Fruit fly (Drosophila melanogaster): ENCODE results near the gene Ocho.

Gene Ocho

dm6 chr3L:15011638-15012335 lies 37.1 kb downstream of the Ocho start (continued):
- peak; percentile 55 for TF ChIP-seq nom (GFP tag; optimal IDR thresholded peaks at IDR 0.05)
- no peak for TF ChIP-seq Opbp (GFP tag; IDR thresholded peaks at IDR 0.05; ENCODE audit: partially characterized antibody)
- peak; percentile 62 for TF ChIP-seq CG13775 (GFP tag; optimal IDR thresholded peaks at IDR 0.05)
- peak; percentile 23 for TF ChIP-seq MTF-1 (GFP tag; optimal IDR thresholded peaks at IDR 0.05; ENCODE audit: borderline replicate concordance)
- TF ChIP-seq CG14014 (GFP tag; IDR thresholded peaks at IDR 0.05), result peak; percentile 58; the same call in 1 of the 2 replicates
- TF ChIP-seq sna (GFP tag; IDR thresholded peaks at IDR 0.05; ENCODE audit: partially characterized antibody), result no peak
- TF ChIP-seq CG5245 (GFP tag; optimal IDR thresholded peaks at IDR 0.05), result peak; percentile 58
- TF ChIP-seq wek (GFP tag; optimal IDR thresholded peaks at IDR 0.05), result no peak
- TF ChIP-seq CG4730 (GFP tag; IDR thresholded peaks at IDR 0.05), result peak; percentile 41
- no peak for TF ChIP-seq eyg (GFP tag; optimal IDR thresholded peaks at IDR 0.05)
- TF ChIP-seq CG4854 (GFP tag; optimal IDR thresholded peaks at IDR 0.05), result no peak
- no peak for TF ChIP-seq Hey (tag; optimal IDR thresholded peaks at IDR 0.05)
- TF ChIP-seq CkIIα-i1 (GFP tag; IDR thresholded peaks at IDR 0.05), result no peak
- TF ChIP-seq lov (optimal IDR thresholded peaks at IDR 0.05), result no peak
- TF ChIP-seq lov (GFP tag; IDR thresholded peaks at IDR 0.05), result peak; percentile 53; the same call in 1 of the 3 replicates
- peak; percentile 88 for TF ChIP-seq CG8388 (GFP tag; optimal IDR thresholded peaks at IDR 0.05)
- peak; percentile 72 for TF ChIP-seq CG15601 (tag; optimal IDR thresholded peaks at IDR 0.05)
- TF ChIP-seq da (GFP tag; optimal IDR thresholded peaks at IDR 0.05), result no peak
- TF ChIP-seq lola (GFP tag; optimal IDR thresholded peaks at IDR 0.05), result peak in 1 of 3 experiments; percentile 80
- TF ChIP-seq CG16815 (GFP tag; optimal IDR thresholded peaks at IDR 0.05), result peak; percentile 41
- peak; percentile 55 for TF ChIP-seq CG5180 (GFP tag; optimal IDR thresholded peaks at IDR 0.05)
- TF ChIP-seq CG7745 (tag; optimal IDR thresholded peaks at IDR 0.05), result peak; percentile 1
- TF ChIP-seq ewg (GFP tag; optimal IDR thresholded peaks at IDR 0.05), result peak; percentile 32
- TF ChIP-seq sim (GFP tag; IDR thresholded peaks at IDR 0.05), result peak; percentile 67; the same call in 1 of the 2 replicates
- peak; percentile 83 for TF ChIP-seq row (GFP tag; IDR thresholded peaks at IDR 0.05)
- peak; percentile 9 for TF ChIP-seq vfl (GFP tag; optimal IDR thresholded peaks at IDR 0.05)
- TF ChIP-seq Dad (GFP tag; optimal IDR thresholded peaks at IDR 0.05), result no peak
- TF ChIP-seq CG7928 (GFP tag; optimal IDR thresholded peaks at IDR 0.05), result no peak
- TF ChIP-seq bowl (GFP tag; IDR thresholded peaks at IDR 0.05), result no peak
- TF ChIP-seq az2 (GFP tag; optimal IDR thresholded peaks at IDR 0.05), result peak; percentile 74
- TF ChIP-seq sd (tag; optimal IDR thresholded peaks at IDR 0.05), result peak; percentile 39
- TF ChIP-seq CG6689 (GFP tag; IDR thresholded peaks at IDR 0.05), result peak; percentile 78
- peak; percentile 48 for TF ChIP-seq CG18764 (GFP tag; optimal IDR thresholded peaks at IDR 0.05)
- no peak for TF ChIP-seq pan (optimal IDR thresholded peaks at IDR 0.05)
- peak in 1 of 2 experiments; percentile 84 for TF ChIP-seq pan (GFP tag; optimal IDR thresholded peaks at IDR 0.05 in 1 of 2, IDR thresholded peaks at IDR 0.05 in 1 of 2)
- TF ChIP-seq Chrac-16 (GFP tag; optimal IDR thresholded peaks at IDR 0.05), result peak; percentile 47
- TF ChIP-seq CG9727 (GFP tag; optimal IDR thresholded peaks at IDR 0.05), result peak; percentile 81
- TF ChIP-seq fd3F (GFP tag; optimal IDR thresholded peaks at IDR 0.05), result peak; percentile 68
- peak; percentile 36 for TF ChIP-seq CG2202 (tag; optimal IDR thresholded peaks at IDR 0.05)
- TF ChIP-seq Abd-B (GFP tag; optimal IDR thresholded peaks at IDR 0.05), result peak; percentile 87
- TF ChIP-seq pzg (GFP tag; optimal IDR thresholded peaks at IDR 0.05), result no peak
- TF ChIP-seq CG11398 (GFP tag; optimal IDR thresholded peaks at IDR 0.05), result no peak
- TF ChIP-seq bigmax (GFP tag; optimal IDR thresholded peaks at IDR 0.05), result no peak
- peak; percentile 81 for TF ChIP-seq Oli (tag; optimal IDR thresholded peaks at IDR 0.05)
- peak; percentile 55; the same call in 1 of the 2 replicates for TF ChIP-seq Taf1 (GFP tag; IDR thresholded peaks at IDR 0.05)
- peak; percentile 92 for TF ChIP-seq unpg (GFP tag; optimal IDR thresholded peaks at IDR 0.05)
- TF ChIP-seq CG17328 (GFP tag; IDR thresholded peaks at IDR 0.05), result peak; percentile 75
- no peak for TF ChIP-seq Neu2 (GFP tag; optimal IDR thresholded peaks at IDR 0.05; ENCODE audit: borderline replicate concordance)
- no peak for TF ChIP-seq dati (GFP tag; IDR thresholded peaks at IDR 0.05)
